Fruit fly (Drosophila melanogaster) whole organism, embryonic: ENCODE measurements around the gene her.
A peak's percentile ranks its signal among the peaks of the same experiment; 100 is the strongest.

Source experiments
- Ada2b ChIP-seq: fragments of 200-800 bp; sonication (Bioruptor generic); IDR thresholded peaks from 2 replicates; pipeline ENCODE4 v1.3.6; 2022; ENCODE audit warnings: missing biosample characterization, missing genetic modification characterization
- Bgb ChIP-seq: fragments of 200-800 bp; sonication (Bioruptor generic); IDR thresholded peaks from 2 replicates; pipeline ENCODE4 v1.3.6; 2022; ENCODE audit warnings: missing biosample characterization, missing genetic modification characterization; ENCODE audit not compliant: partially characterized antibody
- Blimp-1 ChIP-seq: fragments of 200-800 bp; sonication (Bioruptor generic); optimal IDR thresholded peaks from 3 replicates; lab custom pipeline; 2018; ENCODE audit warnings: missing biosample characterization, missing genetic modification characterization, mild to moderate bottlenecking, moderate library complexity, missing genetic modification reagents
- CG10267 ChIP-seq: fragments of 200-800 bp; sonication (Bioruptor generic); optimal IDR thresholded peaks from 2 replicates; lab custom pipeline; 2018; ENCODE audit warnings: missing biosample characterization, mild to moderate bottlenecking, missing genetic modification characterization, moderate library complexity
- CG11247 ChIP-seq: fragments of 200-800 bp; sonication (Bioruptor generic); IDR thresholded peaks from 2 replicates; pipeline ENCODE4 v1.3.6; 2022; ENCODE audit warnings: missing biosample characterization, missing genetic modification characterization
- CG12942 ChIP-seq: fragments of 200-800 bp; sonication (Bioruptor generic); optimal IDR thresholded peaks from 3 replicates; lab custom pipeline; 2016; ENCODE audit warnings: missing biosample characterization, missing genetic modification characterization
- CG13296 ChIP-seq: fragments of 200-800 bp; sonication (Bioruptor generic); optimal IDR thresholded peaks from 3 replicates; lab custom pipeline; 2018; ENCODE audit warnings: missing biosample characterization, mild to moderate bottlenecking, missing genetic modification characterization
- CG14965 ChIP-seq: fragments of 200-800 bp; sonication (Bioruptor generic); optimal IDR thresholded peaks from 2 replicates; lab custom pipeline; 2016; ENCODE audit warnings: missing biosample characterization, missing genetic modification characterization, borderline replicate concordance
- CG15514 ChIP-seq: fragments of 200-800 bp; sonication (Bioruptor generic); optimal IDR thresholded peaks from 3 replicates; lab custom pipeline; 2017; ENCODE audit warnings: missing biosample characterization, missing genetic modification characterization, mild to moderate bottlenecking, moderate library complexity, missing genetic modification reagents
- CG15696 ChIP-seq: fragments of 200-800 bp; sonication (Bioruptor generic); optimal IDR thresholded peaks from 2 replicates; lab custom pipeline; 2019; ENCODE audit warnings: missing biosample characterization, mild to moderate bottlenecking, missing genetic modification characterization, moderate library complexity
- CG34224 ChIP-seq: fragments of 200-800 bp; sonication (Bioruptor generic); IDR thresholded peaks from 3 replicates; pipeline ENCODE4 v1.3.6; 2022; ENCODE audit warnings: missing biosample characterization, missing genetic modification characterization; ENCODE audit not compliant: partially characterized antibody
- CG34376 ChIP-seq: fragments of 200-800 bp; sonication (Bioruptor generic); optimal IDR thresholded peaks from 2 replicates; lab custom pipeline; 2018; ENCODE audit warnings: missing biosample characterization, mild to moderate bottlenecking, missing genetic modification characterization
- CG8089 ChIP-seq: fragments of 200-800 bp; sonication (Bioruptor generic); optimal IDR thresholded peaks from 3 replicates; lab custom pipeline; 2016; ENCODE audit warnings: missing biosample characterization, missing genetic modification characterization
- CTCF ChIP-seq: fragments of 200-800 bp; sonication (Bioruptor generic); optimal IDR thresholded peaks from 2 replicates; lab custom pipeline; 2017; ENCODE audit warnings: missing biosample characterization, mild to moderate bottlenecking, missing genetic modification characterization, moderate library complexity
- CoRest ChIP-seq: fragments of 200-800 bp; sonication (Bioruptor generic); optimal IDR thresholded peaks from 3 replicates; lab custom pipeline; 2018; ENCODE audit warnings: missing biosample characterization, mild to moderate bottlenecking, missing genetic modification characterization, moderate library complexity
- CrebB ChIP-seq: fragments of 200-800 bp; sonication (Bioruptor generic); optimal IDR thresholded peaks from 3 replicates; lab custom pipeline; 2018; ENCODE audit warnings: missing biosample characterization, mild to moderate bottlenecking, missing genetic modification characterization
- Dip3 ChIP-seq: fragments of 200-800 bp; sonication (Bioruptor generic); optimal IDR thresholded peaks from 3 replicates; lab custom pipeline; 2016; ENCODE audit warnings: missing biosample characterization, missing genetic modification characterization
- Dll ChIP-seq: fragments of 200-800 bp; sonication (Bioruptor generic); IDR thresholded peaks from 4 replicates; pipeline ENCODE4 v1.3.6; 2022; ENCODE audit warnings: missing biosample characterization, missing genetic modification characterization; ENCODE audit not compliant: partially characterized antibody
- Doc2 ChIP-seq: fragments of 200-800 bp; sonication (Bioruptor generic); IDR thresholded peaks from 2 replicates; pipeline ENCODE4 v1.3.6; 2022; ENCODE audit warnings: missing biosample characterization, missing genetic modification characterization
- Dref ChIP-seq: fragments of 200-800 bp; sonication (Bioruptor generic); IDR thresholded peaks from 2 replicates; pipeline ENCODE4 v1.3.6; 2022; ENCODE audit warnings: missing biosample characterization, missing genetic modification characterization
- Fer1 ChIP-seq: fragments of 200-800 bp; sonication (Bioruptor generic); optimal IDR thresholded peaks from 2 replicates; lab custom pipeline; 2017; ENCODE audit warnings: missing biosample characterization, mild to moderate bottlenecking, missing genetic modification characterization
- HmgD ChIP-seq: fragments of 200-800 bp; sonication (Bioruptor generic); optimal IDR thresholded peaks from 3 replicates; lab custom pipeline; 2016; ENCODE audit warnings: missing biosample characterization, missing genetic modification characterization
- Hr51 ChIP-seq, 2 experiments: fragments of 200-800 bp; sonication (Bioruptor generic); optimal IDR thresholded peaks; 2 replicates in 1 of 2; 3 replicates in 1 of 2; lab custom pipeline; 2016 to 2018; ENCODE audit warnings: missing biosample characterization in 2 of 2, missing genetic modification characterization in 2 of 2, mild to moderate bottlenecking in 1 of 2, moderate library complexity in 1 of 2
- Lpt ChIP-seq: fragments of >200 bp; optimal IDR thresholded peaks from 2 replicates; lab custom pipeline; 2018; ENCODE audit warnings: missing biosample characterization, missing genetic modification characterization
- Med ChIP-seq: fragments of 200-800 bp; sonication (Bioruptor generic); peaks from one replicate; lab custom pipeline; 2016; ENCODE audit warnings: missing biosample characterization, missing genetic modification characterization, mild to moderate bottlenecking, inconsistent platforms, moderate library complexity
- Pdp1 ChIP-seq, 2 experiments: fragments of 200-800 bp; sonication (Bioruptor generic); optimal IDR thresholded peaks; 3 replicates each; lab custom pipeline; 2016; ENCODE audit warnings: missing biosample characterization in 2 of 2, missing genetic modification characterization in 2 of 2, mild to moderate bottlenecking in 1 of 2, moderate library complexity in 1 of 2
- Spps ChIP-seq: fragments of 200-800 bp; sonication (Bioruptor generic); optimal IDR thresholded peaks from 2 replicates; lab custom pipeline; 2018; ENCODE audit warnings: missing biosample characterization, mild to moderate bottlenecking, missing genetic modification characterization
- az2 ChIP-seq: fragments of 200-800 bp; sonication (Bioruptor generic); optimal IDR thresholded peaks from 3 replicates; lab custom pipeline; 2016; ENCODE audit warnings: missing biosample characterization, missing genetic modification characterization
- bbx ChIP-seq: fragments of 200-800 bp; sonication (Bioruptor generic); IDR thresholded peaks from 2 replicates; pipeline ENCODE4 v1.3.6; 2022; ENCODE audit warnings: missing biosample characterization, missing genetic modification characterization; ENCODE audit not compliant: partially characterized antibody
- chm ChIP-seq: fragments of 200-800 bp; sonication (Bioruptor generic); IDR thresholded peaks from 2 replicates; pipeline ENCODE4 v1.3.6; 2022; ENCODE audit warnings: missing biosample characterization, missing genetic modification characterization
- corto ChIP-seq: fragments of 200-800 bp; sonication (Bioruptor generic); optimal IDR thresholded peaks from 2 replicates; lab custom pipeline; 2016; ENCODE audit warnings: missing biosample characterization, mild to moderate bottlenecking, missing genetic modification characterization, moderate library complexity
- da ChIP-seq: fragments of 200-800 bp; sonication (Bioruptor generic); optimal IDR thresholded peaks from 2 replicates; lab custom pipeline; 2016; ENCODE audit warnings: missing biosample characterization, missing genetic modification characterization
- gcm2 ChIP-seq: fragments of 200-800 bp; sonication (Bioruptor generic); optimal IDR thresholded peaks from 2 replicates; lab custom pipeline; 2016; ENCODE audit warnings: missing biosample characterization, missing genetic modification characterization
- gem ChIP-seq: fragments of 200-800 bp; sonication (Bioruptor generic); optimal IDR thresholded peaks from 2 replicates; lab custom pipeline; 2019; ENCODE audit warnings: missing biosample characterization, mild to moderate bottlenecking, missing genetic modification characterization, moderate library complexity
- gfzf ChIP-seq: fragments of 200-800 bp; sonication (Bioruptor generic); optimal IDR thresholded peaks from 2 replicates; lab custom pipeline; 2016; ENCODE audit warnings: missing biosample characterization, mild to moderate bottlenecking, missing genetic modification characterization, moderate library complexity
- her ChIP-seq: fragments of 200-800 bp; sonication (Bioruptor generic); optimal IDR thresholded peaks from 2 replicates; lab custom pipeline; 2016; ENCODE audit warnings: missing biosample characterization, missing genetic modification characterization
- inv ChIP-seq: fragments of 200-800 bp; sonication (Bioruptor generic); IDR thresholded peaks from 2 replicates; pipeline ENCODE4 v1.3.6; 2022; ENCODE audit warnings: missing biosample characterization, missing genetic modification characterization; ENCODE audit not compliant: partially characterized antibody
- jumu ChIP-seq: fragments of 200-800 bp; sonication (Bioruptor generic); optimal IDR thresholded peaks from 3 replicates; lab custom pipeline; 2016; ENCODE audit warnings: missing biosample characterization, missing genetic modification characterization
- lilli ChIP-seq: fragments of 200-800 bp; sonication (Bioruptor generic); optimal IDR thresholded peaks from 3 replicates; lab custom pipeline; 2016; ENCODE audit warnings: missing biosample characterization, missing genetic modification characterization
- nerfin-2 ChIP-seq: fragments of 200-800 bp; sonication (Bioruptor generic); IDR thresholded peaks from 2 replicates; pipeline ENCODE4 v1.3.6; 2022; ENCODE audit warnings: missing biosample characterization, missing genetic modification characterization; ENCODE audit not compliant: partially characterized antibody
- nmo ChIP-seq: fragments of 200-800 bp; sonication (Bioruptor generic); optimal IDR thresholded peaks from 2 replicates; lab custom pipeline; 2018; ENCODE audit warnings: missing biosample characterization, mild to moderate bottlenecking, missing genetic modification characterization, moderate library complexity
- odd ChIP-seq: fragments of 200-800 bp; sonication (Bioruptor generic); optimal IDR thresholded peaks from 2 replicates; lab custom pipeline; 2017; ENCODE audit warnings: missing biosample characterization, mild to moderate bottlenecking, missing genetic modification characterization
- p53 ChIP-seq: fragments of 200-800 bp; sonication (Bioruptor generic); optimal IDR thresholded peaks from 2 replicates; lab custom pipeline; 2016; ENCODE audit warnings: missing biosample characterization, missing genetic modification characterization
- phol ChIP-seq: fragments of 200-800 bp; sonication (Bioruptor generic); optimal IDR thresholded peaks from 3 replicates; lab custom pipeline; 2018; ENCODE audit warnings: missing biosample characterization, mild to moderate bottlenecking, missing genetic modification characterization, moderate library complexity
- pnt ChIP-seq: fragments of 200-800 bp; sonication (Bioruptor generic); optimal IDR thresholded peaks from 3 replicates; lab custom pipeline; 2016; ENCODE audit warnings: missing biosample characterization, missing genetic modification characterization
- run ChIP-seq: fragments of 200-800 bp; sonication (Bioruptor generic); optimal IDR thresholded peaks from 3 replicates; lab custom pipeline; 2018; ENCODE audit warnings: missing biosample characterization, mild to moderate bottlenecking, missing genetic modification characterization
- sens ChIP-seq: fragments of 200-800 bp; sonication (Bioruptor generic); peaks from one replicate; lab custom pipeline; 2016; ENCODE audit warnings: missing biosample characterization, missing genetic modification characterization
- trem ChIP-seq: fragments of 200-800 bp; optimal IDR thresholded peaks from 3 replicates; lab custom pipeline; 2019; ENCODE audit warnings: missing biosample characterization, mild to moderate bottlenecking, missing genetic modification characterization, moderate library complexity

The her gene

DNA sequence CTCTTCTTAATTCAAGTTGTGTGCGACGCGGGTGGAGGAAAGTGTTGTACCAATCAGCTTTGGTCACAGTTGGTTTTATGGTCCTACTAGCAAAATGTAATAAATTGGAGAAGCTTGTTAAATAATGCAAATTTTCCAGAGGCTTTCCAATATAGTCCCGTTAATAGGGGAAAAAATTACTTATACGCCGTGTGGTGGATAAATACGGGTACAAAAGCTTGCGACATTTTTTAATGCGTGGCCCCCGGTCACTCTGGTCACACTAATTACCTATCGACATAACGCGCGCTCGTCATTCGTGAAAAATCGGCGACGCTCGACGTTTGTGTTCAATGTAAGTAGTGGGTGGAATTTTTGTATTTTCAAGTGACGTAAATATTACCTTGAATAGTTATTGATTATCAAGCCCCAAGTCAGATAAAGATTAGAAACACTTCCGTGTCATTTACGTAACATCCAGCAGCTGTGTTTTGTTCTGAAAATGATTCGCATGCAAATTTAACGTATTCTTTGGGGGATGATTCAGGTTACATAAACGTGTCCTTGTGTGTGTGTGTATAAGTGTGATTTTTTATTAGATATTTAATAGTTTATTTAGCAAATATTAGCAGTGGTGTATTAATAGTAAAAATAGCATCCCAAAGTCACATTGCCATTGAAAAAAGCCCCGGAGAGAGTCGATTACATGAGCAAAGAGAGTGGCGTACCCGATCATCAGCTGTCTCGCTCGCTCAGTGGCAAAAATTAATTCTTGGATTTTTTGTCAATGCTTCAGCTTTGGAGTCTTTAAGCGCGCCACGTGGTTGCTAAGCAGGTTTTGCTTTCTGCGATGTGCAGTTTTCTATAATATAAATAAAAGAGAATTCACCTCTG is 42.9 kb downstream of the her start, which contains the start of gene Cyt-c-p (continued):
- TF ChIP-seq Blimp-1 (GFP tag; lab: Kevin White, UChicago) (peak; percentile 39), Dip3 (GFP tag; lab: Kevin White, UChicago) (no peak), Doc2 (GFP tag; lab: Robert Waterston, UW) (no peak), jumu (GFP tag; lab: Kevin White, UChicago) (no peak), CTCF (GFP tag; lab: Kevin White, UChicago) (peak; percentile 36), lilli (GFP tag; lab: Kevin White, UChicago) (peak; percentile 38), her (peak; percentile 11), Pdp1 (GFP tag; optimal IDR thresholded peaks at IDR 0.05; lab: Kevin White, UChicago) (peak in 1 of 2 experiments; percentile 83), nerfin-2 (GFP tag; lab: Robert Waterston, UW) (0 out of 2 replicates have a peak, but pooled peaks have one; percentile 16), corto (GFP tag; lab: Kevin White, UChicago) (no peak), gfzf (peak; percentile 98), Spps (no peak), Med (GFP tag; lab: Kevin White, UChicago) (peak; percentile 89), CG15514 (GFP tag; lab: Kevin White, UChicago) (peak; percentile 79), CG13296 (peak; percentile 43), Bgb (peak; percentile 65; the same call in 1 of the 2 replicates), inv (GFP tag; lab: Robert Waterston, UW) (peak; percentile 46; the same call in 1 of the 2 replicates), da (GFP tag; lab: Kevin White, UChicago) (no peak), Dref (GFP tag; lab: Robert Waterston, UW) (peak; percentile 51), CG34376 (GFP tag; lab: Kevin White, UChicago) (peak; percentile 88), phol (tag; lab: Kevin White, UChicago) (peak; percentile 77), Hr51 (GFP tag; optimal IDR thresholded peaks at IDR 0.05; lab: Kevin White, UChicago) (peak in 1 of 2 experiments; percentile 16), gcm2 (GFP tag; lab: Kevin White, UChicago) (peak; percentile 6), trem (tag; lab: Kevin White, UChicago) (peak; percentile 76), gem (tag; lab: Kevin White, UChicago) (peak; percentile 20), chm (GFP tag; lab: Robert Waterston, UW) (peak; percentile 67; the same call in 1 of the 2 replicates), CG14965 (no peak), CG15696 (tag; lab: Kevin White, UChicago) (no peak), odd (GFP tag; lab: Kevin White, UChicago) (no peak), CG8089 (GFP tag; lab: Kevin White, UChicago) (peak; percentile 27), Dll (GFP tag; lab: Robert Waterston, UW) (peak; percentile 70; the same call in 3 of the 4 replicates), CG34224 (GFP tag; lab: Robert Waterston, UW) (peak; percentile 48), HmgD (GFP tag; lab: Kevin White, UChicago) (peak; percentile 62), nmo (GFP tag; lab: Kevin White, UChicago) (peak; percentile 73), CrebB (tag; lab: Kevin White, UChicago) (no peak), sens (GFP tag; lab: Kevin White, UChicago) (peak; percentile 82), run (peak; percentile 35), CG10267 (peak; percentile 56), Ada2b (GFP tag; lab: Robert Waterston, UW) (no peak), CG12942 (no peak), bbx (GFP tag; lab: Robert Waterston, UW) (peak; percentile 45; the same call in 1 of the 2 replicates), pnt (no peak), az2 (no peak), CG11247 (GFP tag; lab: Robert Waterston, UW) (no peak), Lpt (GFP tag; lab: Kevin White, UChicago) (no peak), p53 (GFP tag; lab: Kevin White, UChicago) (peak; percentile 44), CoRest (tag; lab: Kevin White, UChicago) (peak; percentile 63), Fer1 (GFP tag; lab: Kevin White, UChicago) (peak; percentile 31)
